Fruit fly (Drosophila melanogaster): ENCODE measurements around the gene CG1316.

The CG1316 gene

dm6 chr3L:4259102-4259558, 24.5 kb upstream of the CG1316 start, which contains the start of the genes CG15011 and CG1309:
Gene CG15011, minus strand, starts transcription at chr3L:4259152.
Gene CG1309, plus strand, starts transcription at chr3L:4259430.
- TF ChIP-seq Hr4 (GFP tag; optimal IDR thresholded peaks at IDR 0.05) (peak; percentile 84), dsx (GFP tag; optimal IDR thresholded peaks at IDR 0.05; ENCODE audit: poor library complexity, severe bottlenecking) (peak; percentile 86), dac (GFP tag; optimal IDR thresholded peaks at IDR 0.05) (peak; percentile 61), CG8119 (GFP tag; IDR thresholded peaks at IDR 0.05) (peak; percentile 33; the same call in 1 of the 3 replicates), lz (GFP tag; optimal IDR thresholded peaks at IDR 0.05) (peak; percentile 85), CG3919 (GFP tag; optimal IDR thresholded peaks at IDR 0.05) (peak; percentile 83), svp (GFP tag) (peak; percentile 99), CG11902 (GFP tag; optimal IDR thresholded peaks at IDR 0.05) (peak; percentile 68), Lpt (GFP tag; optimal IDR thresholded peaks at IDR 0.05) (peak; percentile 65), Sox15 (GFP tag; optimal IDR thresholded peaks at IDR 0.05) (peak; percentile 70), CG32006 (GFP tag; optimal IDR thresholded peaks at IDR 0.05) (peak; percentile 75), CG3032 (tag; optimal IDR thresholded peaks at IDR 0.05) (peak; percentile 85), Hr39 (GFP tag; optimal IDR thresholded peaks at IDR 0.05) (peak; percentile 89), CG6854 (GFP tag; optimal IDR thresholded peaks at IDR 0.05) (peak; percentile 1), CG6808 (GFP tag; optimal IDR thresholded peaks at IDR 0.05) (peak; percentile 66), ss (GFP tag; optimal IDR thresholded peaks at IDR 0.05) (peak; percentile 49 to 75), Eip93F (GFP tag; optimal IDR thresholded peaks at IDR 0.05) (peak; percentile 7), OdsH (GFP tag; optimal IDR thresholded peaks at IDR 0.05) (peak; percentile 83), CG8319 (GFP tag; optimal IDR thresholded peaks at IDR 0.05) (peak; percentile 67), CG16779 (tag; optimal IDR thresholded peaks at IDR 0.05) (no peak), spab (GFP tag; optimal IDR thresholded peaks at IDR 0.05) (no peak), CG9139 (GFP tag; optimal IDR thresholded peaks at IDR 0.05) (no peak), eg (GFP tag; IDR thresholded peaks at IDR 0.05) (peak; percentile 63; the same call in 2 of the 3 replicates), fd85E (GFP tag; optimal IDR thresholded peaks at IDR 0.05) (no peak), CG10669 (GFP tag; optimal IDR thresholded peaks at IDR 0.05) (peak; percentile 66), CG15336 (GFP tag; IDR thresholded peaks at IDR 0.05) (no peak; the same call in 1 of the 2 replicates), CG10631 (GFP tag; optimal IDR thresholded peaks at IDR 0.05) (peak; percentile 87), vri (GFP tag; optimal IDR thresholded peaks at IDR 0.05) (no peak), CG34406 (GFP tag; optimal IDR thresholded peaks at IDR 0.05) (peak; percentile 76), achi (GFP tag; optimal IDR thresholded peaks at IDR 0.05) (peak; percentile 82), pdm3 (GFP tag; optimal IDR thresholded peaks at IDR 0.05) (peak; percentile 83), Sox102F (GFP tag; optimal IDR thresholded peaks at IDR 0.05) (no peak), topi (GFP tag; optimal IDR thresholded peaks at IDR 0.05) (peak; percentile 82), fd59A (GFP tag; optimal IDR thresholded peaks at IDR 0.05) (peak; percentile 57), Smox (GFP tag; optimal IDR thresholded peaks at IDR 0.05) (no peak), CG31627 (GFP tag; optimal IDR thresholded peaks at IDR 0.05) (peak; percentile 89), Met (GFP tag; optimal IDR thresholded peaks at IDR 0.05) (peak; percentile 83), CG11294 (GFP tag; IDR thresholded peaks at IDR 0.05) (no peak), Eip75B (GFP tag; optimal IDR thresholded peaks at IDR 0.05) (peak; percentile 86), Hr38 (GFP tag; optimal IDR thresholded peaks at IDR 0.05) (peak; percentile 24), net (GFP tag; optimal IDR thresholded peaks at IDR 0.05) (peak; percentile 60), cyc (GFP tag; optimal IDR thresholded peaks at IDR 0.05) (peak; percentile 86), fkh (GFP tag; optimal IDR thresholded peaks at IDR 0.05) (peak; percentile 69), CG4318 (GFP tag; optimal IDR thresholded peaks at IDR 0.05) (no peak), CG6276 (GFP tag; optimal IDR thresholded peaks at IDR 0.05) (no peak), CG11762 (GFP tag; optimal IDR thresholded peaks at IDR 0.05; ENCODE audit: insufficient read depth) (peak; percentile 55), CG7368 (GFP tag; optimal IDR thresholded peaks at IDR 0.05) (peak; percentile 26), Blimp-1 (GFP tag; optimal IDR thresholded peaks at IDR 0.05) (peak; percentile 32), CG8632 (GFP tag; optimal IDR thresholded peaks at IDR 0.05) (peak; percentile 69), acj6 (GFP tag; optimal IDR thresholded peaks at IDR 0.05) (peak; percentile 82), CG1621 (tag; optimal IDR thresholded peaks at IDR 0.05) (peak; percentile 51), CG6792 (GFP tag; optimal IDR thresholded peaks at IDR 0.05) (peak; percentile 72)

Data from whole organism, prepupa.